Worm (Caenorhabditis elegans) whole organism, L1 larva: Measurements from ENCODE around the gene efk-1.

Experiments
- C04F5.9 ChIP-seq: sonication (generic microtip); optimal IDR thresholded peaks from 2 replicates; lab custom pipeline; 2016; ENCODE audit warnings: missing genetic modification characterization, missing compliant biosample characterization
- Y116A8C.19 ChIP-seq: sonication (generic microtip); optimal IDR thresholded peaks from 2 replicates; lab custom pipeline; 2016; ENCODE audit warnings: missing compliant biosample characterization, missing genetic modification characterization, borderline replicate concordance
- alr-1 ChIP-seq: fragments of 200-800 bp; sonication (Bioruptor generic); optimal IDR thresholded peaks from 2 replicates; lab custom pipeline; 2018; ENCODE audit warnings: borderline replicate concordance, mild to moderate bottlenecking, missing genetic modification characterization, missing compliant biosample characterization
- aly-2 ChIP-seq: fragments of 150-350 bp; optimal IDR thresholded peaks from 2 replicates; lab custom pipeline; 2014; ENCODE audit warnings: missing biosample characterization, missing genetic modification characterization
- ama-1 ChIP-seq: fragments of 150-350 bp; optimal IDR thresholded peaks from 2 replicates; lab custom pipeline; 2014
- ceh-63 ChIP-seq: fragments of 200-800 bp; sonication (Bioruptor generic); optimal IDR thresholded peaks from 2 replicates; lab custom pipeline; 2018; ENCODE audit warnings: mild to moderate bottlenecking, missing genetic modification characterization, missing compliant biosample characterization
- ceh-8 ChIP-seq: fragments of 200-800 bp; sonication (Bioruptor generic); optimal IDR thresholded peaks from 2 replicates; lab custom pipeline; 2018; ENCODE audit warnings: mild to moderate bottlenecking, missing genetic modification characterization, moderate library complexity, missing compliant biosample characterization
- ceh-88 ChIP-seq: fragments of 200-800 bp; sonication (Bioruptor generic); IDR thresholded peaks from 2 replicates; pipeline ENCODE4 v1.3.6; 2022; ENCODE audit warnings: missing genetic modification characterization, missing compliant biosample characterization
- ceh-90 ChIP-seq: sonication (generic microtip); optimal IDR thresholded peaks from 2 replicates; lab custom pipeline; 2016; ENCODE audit warnings: missing genetic modification characterization, missing compliant biosample characterization
- dpl-1 ChIP-seq, 3 experiments: fragments of 150-350 bp in 2 of 3; sonication (generic microtip) in 1 of 3; optimal IDR thresholded peaks; 2 replicates each; lab custom pipeline; 2014 to 2017; ENCODE audit warnings: missing biosample characterization in 3 of 3, missing genetic modification characterization in 3 of 3, missing genetic modification reagents in 3 of 3
- efl-3 ChIP-seq: fragments of 200-800 bp; sonication (Bioruptor generic); optimal IDR thresholded peaks from 2 replicates; lab custom pipeline; 2018; ENCODE audit warnings: mild to moderate bottlenecking, missing genetic modification characterization, missing compliant biosample characterization
- elt-2 ChIP-seq: sonication (generic microtip); optimal IDR thresholded peaks from 2 replicates; lab custom pipeline; 2016; ENCODE audit warnings: missing genetic modification characterization, mild to moderate bottlenecking, inconsistent platforms, missing compliant biosample characterization, missing genetic modification reagents
- fkh-10 ChIP-seq: sonication (generic microtip); optimal IDR thresholded peaks from 2 replicates; lab custom pipeline; 2017; ENCODE audit warnings: missing biosample characterization, missing genetic modification reagents, missing genetic modification characterization
- fkh-4 ChIP-seq: sonication (generic microtip); optimal IDR thresholded peaks from 2 replicates; lab custom pipeline; 2016; ENCODE audit warnings: missing compliant biosample characterization, missing genetic modification characterization, borderline replicate concordance
- fkh-8 ChIP-seq: sonication (generic microtip); optimal IDR thresholded peaks from 2 replicates; lab custom pipeline; 2016; ENCODE audit warnings: mild to moderate bottlenecking, missing genetic modification characterization, missing compliant biosample characterization
- fos-1 ChIP-seq: fragments of 150-350 bp; optimal IDR thresholded peaks from 2 replicates; lab custom pipeline; 2014; ENCODE audit warnings: missing biosample characterization, missing genetic modification characterization
- hpl-2 ChIP-seq: fragments of 150-350 bp; optimal IDR thresholded peaks from 2 replicates; lab custom pipeline; 2014; ENCODE audit warnings: missing biosample characterization, missing genetic modification reagents, missing genetic modification characterization
- irx-1 ChIP-seq: sonication (generic microtip); optimal IDR thresholded peaks from 2 replicates; lab custom pipeline; 2016; ENCODE audit warnings: missing genetic modification characterization, missing compliant biosample characterization
- isw-1 ChIP-seq: fragments of 200-800 bp; sonication (Bioruptor generic); IDR thresholded peaks from 2 replicates; pipeline ENCODE4 v1.3.6; 2022; ENCODE audit warnings: missing genetic modification characterization, missing compliant biosample characterization
- lin-15B ChIP-seq: fragments of 150-350 bp; sonication (generic microtip); optimal IDR thresholded peaks from 3 replicates; lab custom pipeline; 2014; ENCODE audit warnings: missing biosample characterization, missing genetic modification characterization
- lin-35 ChIP-seq, 2 experiments: fragments of 150-350 bp; optimal IDR thresholded peaks; 2 replicates each; lab custom pipeline; 2014; ENCODE audit warnings: missing biosample characterization in 2 of 2, missing genetic modification characterization in 2 of 2, missing genetic modification reagents in 2 of 2
- mab-9 ChIP-seq: fragments of 200-800 bp; sonication (Bioruptor generic); IDR thresholded peaks from 2 replicates; pipeline ENCODE4 v1.3.6; 2022; ENCODE audit warnings: missing genetic modification reagents, missing genetic modification characterization, missing compliant biosample characterization
- mef-2 ChIP-seq: fragments of 150-350 bp; optimal IDR thresholded peaks from 2 replicates; lab custom pipeline; 2014; ENCODE audit warnings: missing biosample characterization, missing genetic modification characterization
- mep-1 ChIP-seq: fragments of 150-350 bp; optimal IDR thresholded peaks from 2 replicates; lab custom pipeline; 2014; ENCODE audit warnings: missing biosample characterization, missing genetic modification characterization
- nhr-11 ChIP-seq: fragments of 150-350 bp; optimal IDR thresholded peaks from 2 replicates; lab custom pipeline; 2014; ENCODE audit warnings: missing biosample characterization, missing genetic modification characterization
- nhr-20 ChIP-seq: sonication (generic microtip); optimal IDR thresholded peaks from 2 replicates; lab custom pipeline; 2016; ENCODE audit warnings: mild to moderate bottlenecking, missing genetic modification characterization, missing compliant biosample characterization
- nhr-47 ChIP-seq: sonication (generic microtip); optimal IDR thresholded peaks from 2 replicates; lab custom pipeline; 2016; ENCODE audit warnings: mild to moderate bottlenecking, missing genetic modification characterization, moderate library complexity, missing compliant biosample characterization
- nhr-76 ChIP-seq: sonication (generic microtip); optimal IDR thresholded peaks from 2 replicates; lab custom pipeline; 2017; ENCODE audit warnings: missing biosample characterization, missing genetic modification characterization
- nhr-77 ChIP-seq: fragments of 150-350 bp; optimal IDR thresholded peaks from 2 replicates; lab custom pipeline; 2014; ENCODE audit warnings: missing biosample characterization, missing genetic modification characterization
- nhr-85 ChIP-seq: sonication (generic microtip); peaks from one replicate; lab custom pipeline; 2016; ENCODE audit warnings: missing genetic modification characterization, inconsistent platforms, missing compliant biosample characterization
- pag-3 ChIP-seq: sonication (generic microtip); optimal IDR thresholded peaks from 2 replicates; lab custom pipeline; 2017; ENCODE audit warnings: missing genetic modification characterization, mild to moderate bottlenecking, missing compliant biosample characterization, antibody characterized with exemption, borderline replicate concordance; ENCODE audit not compliant: insufficient read depth
- pax-3 ChIP-seq: fragments of 200-800 bp; sonication (Bioruptor generic); optimal IDR thresholded peaks from 2 replicates; lab custom pipeline; 2018; ENCODE audit warnings: mild to moderate bottlenecking, missing genetic modification characterization, moderate library complexity, missing compliant biosample characterization
- skn-1 ChIP-seq: fragments of 150-350 bp; optimal IDR thresholded peaks from 2 replicates; lab custom pipeline; 2014; ENCODE audit warnings: missing biosample characterization, missing genetic modification characterization
- snpc-4 ChIP-seq: fragments of 150-350 bp; optimal IDR thresholded peaks from 2 replicates; lab custom pipeline; 2014; ENCODE audit warnings: missing biosample characterization, missing genetic modification characterization
- sox-4 ChIP-seq: sonication (generic microtip); optimal IDR thresholded peaks from 2 replicates; lab custom pipeline; 2016; ENCODE audit warnings: missing genetic modification characterization, missing compliant biosample characterization
- sptf-1 ChIP-seq: fragments of 150-350 bp; optimal IDR thresholded peaks from 2 replicates; lab custom pipeline; 2014; ENCODE audit warnings: missing biosample characterization, missing genetic modification characterization
- sup-37 ChIP-seq: fragments of 200-800 bp; sonication (Bioruptor generic); optimal IDR thresholded peaks from 2 replicates; lab custom pipeline; 2018; ENCODE audit warnings: mild to moderate bottlenecking, missing genetic modification characterization, missing compliant biosample characterization
- swsn-7 ChIP-seq: sonication (generic microtip); optimal IDR thresholded peaks from 2 replicates; lab custom pipeline; 2016; ENCODE audit warnings: missing genetic modification characterization, missing compliant biosample characterization
- tlp-1 ChIP-seq: fragments of 150-350 bp; optimal IDR thresholded peaks from 2 replicates; lab custom pipeline; 2014; ENCODE audit warnings: missing biosample characterization, missing genetic modification characterization
- unc-30 ChIP-seq: sonication (generic microtip); optimal IDR thresholded peaks from 2 replicates; lab custom pipeline; 2017; ENCODE audit warnings: missing biosample characterization, missing genetic modification characterization
- unc-62 ChIP-seq: fragments of 150-350 bp; optimal IDR thresholded peaks from 2 replicates; lab custom pipeline; 2014; ENCODE audit warnings: missing biosample characterization, missing genetic modification reagents, missing genetic modification characterization
- unc-86 ChIP-seq: sonication (generic microtip); optimal IDR thresholded peaks from 2 replicates; lab custom pipeline; 2016; ENCODE audit warnings: missing genetic modification characterization, missing compliant biosample characterization
- unc-98 ChIP-seq: fragments of 200-800 bp; sonication (Bioruptor generic); IDR thresholded peaks from 2 replicates; pipeline ENCODE4 v1.3.6; 2022; ENCODE audit warnings: missing genetic modification characterization, missing compliant biosample characterization
- zag-1 ChIP-seq: fragments of 150-350 bp; optimal IDR thresholded peaks from 2 replicates; lab custom pipeline; 2014; ENCODE audit warnings: missing biosample characterization, missing genetic modification characterization
- ztf-4 ChIP-seq: fragments of 150-350 bp; optimal IDR thresholded peaks from 2 replicates; lab custom pipeline; 2014; ENCODE audit warnings: missing biosample characterization, missing genetic modification characterization

efk-1 gene

ce11 chrIII:6170038-6170437, 1.7 kb upstream of the efk-1 start (continued):
- no peak for TF ChIP-seq nhr-76 (tag; lab: Kevin White, UChicago)
- TF ChIP-seq C04F5.9 (tag; lab: Kevin White, UChicago) = no peak
- no peak for TF ChIP-seq ama-1 (lab: Kevin White, UChicago)
- TF ChIP-seq alr-1 (tag; lab: Kevin White, UChicago) = no peak
- TF ChIP-seq ceh-8 (GFP tag; lab: Kevin White, UChicago) = no peak
- no peak for TF ChIP-seq ceh-90 (tag; lab: Kevin White, UChicago)
- TF ChIP-seq ceh-63 (GFP tag; lab: Kevin White, UChicago) = no peak
- peak; percentile 29 for TF ChIP-seq skn-1 (tag; lab: Kevin White, UChicago)
- TF ChIP-seq swsn-7 (tag; lab: Kevin White, UChicago) = peak; percentile 40
- no peak for TF ChIP-seq isw-1 (GFP tag; lab: Robert Waterston, UW)
- peak; percentile 25 for TF ChIP-seq fos-1
- peak in 1 of 2 experiments; percentile 34 for TF ChIP-seq lin-35 (GFP tag; optimal IDR thresholded peaks at IDR 0.05; lab: Kevin White, UChicago)
- no peak for TF ChIP-seq snpc-4 (tag; lab: Kevin White, UChicago)
- TF ChIP-seq hpl-2 = no peak
- TF ChIP-seq tlp-1 (tag; lab: Kevin White, UChicago) = no peak
- TF ChIP-seq pax-3 = no peak
- TF ChIP-seq efl-3 = no peak
- no peak for TF ChIP-seq fkh-4 (tag; lab: Kevin White, UChicago)
- peak; percentile 2 for TF ChIP-seq aly-2 (tag; lab: Kevin White, UChicago)
- TF ChIP-seq lin-15B (tag; lab: Kevin White, UChicago) = no peak
- TF ChIP-seq mab-9 (GFP tag; lab: Robert Waterston, UW) = no peak
- no peak for TF ChIP-seq irx-1 (tag; lab: Kevin White, UChicago)
- TF ChIP-seq unc-98 (GFP tag; lab: Robert Waterston, UW) = no peak
- peak; percentile 60 for TF ChIP-seq nhr-20 (tag; lab: Kevin White, UChicago)
- no peak for TF ChIP-seq fkh-10 (GFP tag; lab: Kevin White, UChicago)
- peak in 1 of 3 experiments; percentile 26 for TF ChIP-seq dpl-1 (GFP tag; optimal IDR thresholded peaks at IDR 0.05; lab: Kevin White, UChicago)
- no peak for TF ChIP-seq sptf-1 (tag; lab: Kevin White, UChicago)
- no peak for TF ChIP-seq nhr-77 (tag; lab: Kevin White, UChicago)
- TF ChIP-seq sox-4 (tag; lab: Kevin White, UChicago) = no peak
- TF ChIP-seq unc-86 = no peak
- TF ChIP-seq fkh-8 = no peak
- TF ChIP-seq zag-1 (tag; lab: Kevin White, UChicago) = no peak
- TF ChIP-seq nhr-47 (tag; lab: Kevin White, UChicago) = no peak
- no peak for TF ChIP-seq unc-30 (tag; lab: Kevin White, UChicago)
- TF ChIP-seq nhr-85 (tag; lab: Kevin White, UChicago) = peak; percentile 67
- no peak for TF ChIP-seq elt-2 (tag; lab: Kevin White, UChicago)
- no peak for TF ChIP-seq mep-1 (tag; lab: Kevin White, UChicago)
- TF ChIP-seq sup-37 = no peak
- no peak for TF ChIP-seq ceh-88 (GFP tag; lab: Robert Waterston, UW)
- TF ChIP-seq ztf-4 = no peak
- no peak for TF ChIP-seq mef-2 (tag; lab: Kevin White, UChicago)
- no peak for TF ChIP-seq pag-3 (tag; lab: Kevin White, UChicago)
- TF ChIP-seq unc-62 (GFP tag; lab: Kevin White, UChicago) = no peak
- no peak for TF ChIP-seq nhr-11 (tag; lab: Kevin White, UChicago)
- TF ChIP-seq Y116A8C.19 (tag; lab: Kevin White, UChicago) = no peak
- TF ChIP-seq, all 84 proteins: peak for 19
